Worm (Caenorhabditis elegans): ENCODE data around the gene Y105C5A.9.
"Not testable (repeated sequence)": the region's sequence is repeated elsewhere in the genome, so short reads cannot be mapped to it uniquely, and the experiment has no call there.

- TF ChIP-seq nhr-85 (tag); dpl-1 (GFP tag; optimal IDR thresholded peaks at IDR 0.05); ces-1 (GFP tag; optimal IDR thresholded peaks at IDR 0.05); fos-1 (tag; optimal IDR thresholded peaks at IDR 0.05); unc-130 (tag; optimal IDR thresholded peaks at IDR 0.05); elt-3 (tag; optimal IDR thresholded peaks at IDR 0.05); ets-5 (GFP tag; IDR thresholded peaks at IDR 0.05); nhr-237 (tag; optimal IDR thresholded peaks at IDR 0.05); unc-62 (GFP tag; optimal IDR thresholded peaks at IDR 0.05); nhr-11 (tag; optimal IDR thresholded peaks at IDR 0.05); ztf-4 (tag; optimal IDR thresholded peaks at IDR 0.05): not testable (repeated sequence)
These were observed 40.9 kb upstream of the Y105C5A.9 start, which contains the start of gene abu-5 for ce11 chrIV:15590397-15590796.
